Fruit fly (Drosophila melanogaster): ENCODE results near the gene CG14454.

CG14454 gene

dm6 chr3L:22642276-22642900 lies 49.9 kb downstream of the CG14454 start:
- TF ChIP-seq CG7101 (tag; optimal IDR thresholded peaks at IDR 0.05): no peak
- no peak for TF ChIP-seq CG33017 (tag; optimal IDR thresholded peaks at IDR 0.05)
- TF ChIP-seq tj (GFP tag; optimal IDR thresholded peaks at IDR 0.05): no peak
- TF ChIP-seq kay (GFP tag; ENCODE audit: borderline replicate concordance): no peak
- no peak for TF ChIP-seq Hr96 (GFP tag; optimal IDR thresholded peaks at IDR 0.05)
- TF ChIP-seq CG5204 (GFP tag; optimal IDR thresholded peaks at IDR 0.05): no peak
- no peak for TF ChIP-seq ovo (GFP tag; optimal IDR thresholded peaks at IDR 0.05)
- TF ChIP-seq bab1 (GFP tag; optimal IDR thresholded peaks at IDR 0.05): no peak
- no peak for TF ChIP-seq CG14711 (tag; optimal IDR thresholded peaks at IDR 0.05)
- no peak for TF ChIP-seq Clk (GFP tag; optimal IDR thresholded peaks at IDR 0.05)
- no peak for TF ChIP-seq CG7045 (GFP tag; optimal IDR thresholded peaks at IDR 0.05)
- TF ChIP-seq CG11617 (GFP tag; optimal IDR thresholded peaks at IDR 0.05): no peak
- TF ChIP-seq CG12768 (GFP tag; optimal IDR thresholded peaks at IDR 0.05): no peak
- no peak for TF ChIP-seq cic (GFP tag; optimal IDR thresholded peaks at IDR 0.05)
- no peak for TF ChIP-seq CG1620 (GFP tag; optimal IDR thresholded peaks at IDR 0.05)
- no peak for TF ChIP-seq toe (GFP tag; optimal IDR thresholded peaks at IDR 0.05)
- TF ChIP-seq cnc (optimal IDR thresholded peaks at IDR 0.05): no peak
- TF ChIP-seq Crg-1 (GFP tag; optimal IDR thresholded peaks at IDR 0.05): no peak
- no peak for TF ChIP-seq Mnt (GFP tag; optimal IDR thresholded peaks at IDR 0.05)
